Worm (Caenorhabditis elegans) whole organism, L1 larva: Measurements from ENCODE around the gene tmem-17.

Source experiments
- C04F5.9 ChIP-seq: sonication (generic microtip); optimal IDR thresholded peaks from 2 replicates; lab custom pipeline; 2016; ENCODE audit warnings: missing genetic modification characterization, missing compliant biosample characterization
- C34B4.2 ChIP-seq: sonication (generic microtip); optimal IDR thresholded peaks from 2 replicates; lab custom pipeline; 2017; ENCODE audit warnings: mild to moderate bottlenecking, missing genetic modification characterization, missing compliant biosample characterization
- F16B12.6 ChIP-seq: fragments of 150-350 bp; optimal IDR thresholded peaks from 2 replicates; lab custom pipeline; 2014; ENCODE audit warnings: missing biosample characterization, missing genetic modification characterization
- alr-1 ChIP-seq: fragments of 200-800 bp; sonication (Bioruptor generic); optimal IDR thresholded peaks from 2 replicates; lab custom pipeline; 2018; ENCODE audit warnings: borderline replicate concordance, mild to moderate bottlenecking, missing genetic modification characterization, missing compliant biosample characterization
- aly-2 ChIP-seq: fragments of 150-350 bp; optimal IDR thresholded peaks from 2 replicates; lab custom pipeline; 2014; ENCODE audit warnings: missing biosample characterization, missing genetic modification characterization
- ama-1 ChIP-seq: fragments of 150-350 bp; optimal IDR thresholded peaks from 2 replicates; lab custom pipeline; 2014
- ceh-63 ChIP-seq: fragments of 200-800 bp; sonication (Bioruptor generic); optimal IDR thresholded peaks from 2 replicates; lab custom pipeline; 2018; ENCODE audit warnings: mild to moderate bottlenecking, missing genetic modification characterization, missing compliant biosample characterization
- ceh-8 ChIP-seq: fragments of 200-800 bp; sonication (Bioruptor generic); optimal IDR thresholded peaks from 2 replicates; lab custom pipeline; 2018; ENCODE audit warnings: mild to moderate bottlenecking, missing genetic modification characterization, moderate library complexity, missing compliant biosample characterization
- ceh-82 ChIP-seq, 3 experiments: fragments of 150-350 bp in 1 of 3; sonication (generic microtip) in 2 of 3; optimal IDR thresholded peaks; 2 replicates each; lab custom pipeline; 2014 to 2017; ENCODE audit warnings: missing biosample characterization in 3 of 3, missing genetic modification characterization in 3 of 3
- ceh-90 ChIP-seq: sonication (generic microtip); optimal IDR thresholded peaks from 2 replicates; lab custom pipeline; 2016; ENCODE audit warnings: missing genetic modification characterization, missing compliant biosample characterization
- ces-1 ChIP-seq: fragments of 150-350 bp; optimal IDR thresholded peaks from 2 replicates; lab custom pipeline; 2014; ENCODE audit warnings: missing biosample characterization, missing genetic modification reagents, missing genetic modification characterization
- dpl-1 ChIP-seq, 3 experiments: fragments of 150-350 bp in 2 of 3; sonication (generic microtip) in 1 of 3; optimal IDR thresholded peaks; 2 replicates each; lab custom pipeline; 2014 to 2017; ENCODE audit warnings: missing biosample characterization in 3 of 3, missing genetic modification characterization in 3 of 3, missing genetic modification reagents in 3 of 3
- efl-3 ChIP-seq: fragments of 200-800 bp; sonication (Bioruptor generic); optimal IDR thresholded peaks from 2 replicates; lab custom pipeline; 2018; ENCODE audit warnings: mild to moderate bottlenecking, missing genetic modification characterization, missing compliant biosample characterization
- egl-13 ChIP-seq: sonication (generic microtip); optimal IDR thresholded peaks from 2 replicates; lab custom pipeline; 2016; ENCODE audit warnings: missing genotype, missing genetic modification reagents, missing genetic modification characterization, missing compliant biosample characterization
- ets-5 ChIP-seq: fragments of 200-800 bp; sonication (Bioruptor generic); IDR thresholded peaks from 2 replicates; pipeline ENCODE4 v1.3.6; 2022; ENCODE audit warnings: missing genetic modification characterization, missing compliant biosample characterization
- fkh-10 ChIP-seq: sonication (generic microtip); optimal IDR thresholded peaks from 2 replicates; lab custom pipeline; 2017; ENCODE audit warnings: missing biosample characterization, missing genetic modification reagents, missing genetic modification characterization
- fkh-8 ChIP-seq: sonication (generic microtip); optimal IDR thresholded peaks from 2 replicates; lab custom pipeline; 2016; ENCODE audit warnings: mild to moderate bottlenecking, missing genetic modification characterization, missing compliant biosample characterization
- grh-1 ChIP-seq: fragments of 200-800 bp; sonication (Bioruptor generic); IDR thresholded peaks from 2 replicates; pipeline ENCODE4 v1.3.6; 2022; ENCODE audit warnings: missing genetic modification reagents, missing genetic modification characterization, missing compliant biosample characterization
- hlh-17 ChIP-seq: fragments of 200-800 bp; sonication (Bioruptor generic); optimal IDR thresholded peaks from 2 replicates; lab custom pipeline; 2018; ENCODE audit warnings: missing genetic modification characterization, mild to moderate bottlenecking, missing compliant biosample characterization, moderate library complexity, borderline replicate concordance
- hlh-4 ChIP-seq: sonication (generic microtip); optimal IDR thresholded peaks from 2 replicates; lab custom pipeline; 2016; ENCODE audit warnings: mild to moderate bottlenecking, missing genetic modification characterization, missing compliant biosample characterization
- hpl-2 ChIP-seq: fragments of 150-350 bp; optimal IDR thresholded peaks from 2 replicates; lab custom pipeline; 2014; ENCODE audit warnings: missing biosample characterization, missing genetic modification reagents, missing genetic modification characterization
- jun-1 ChIP-seq: fragments of 150-350 bp; optimal IDR thresholded peaks from 2 replicates; lab custom pipeline; 2014; ENCODE audit warnings: missing biosample characterization, missing genetic modification reagents, missing genetic modification characterization
- lin-13 ChIP-seq: fragments of 150-350 bp; optimal IDR thresholded peaks from 2 replicates; lab custom pipeline; 2014; ENCODE audit warnings: missing biosample characterization, missing genetic modification reagents, missing genetic modification characterization
- lin-35 ChIP-seq, 2 experiments: fragments of 150-350 bp; optimal IDR thresholded peaks; 2 replicates each; lab custom pipeline; 2014; ENCODE audit warnings: missing biosample characterization in 2 of 2, missing genetic modification characterization in 2 of 2, missing genetic modification reagents in 2 of 2
- lin-39 ChIP-seq: fragments of 150-350 bp; optimal IDR thresholded peaks from 2 replicates; lab custom pipeline; 2014; ENCODE audit warnings: missing biosample characterization, missing genetic modification reagents, missing genetic modification characterization
- lir-3 ChIP-seq: sonication (generic microtip); optimal IDR thresholded peaks from 2 replicates; lab custom pipeline; 2016; ENCODE audit warnings: mild to moderate bottlenecking, missing genetic modification characterization, moderate library complexity, missing compliant biosample characterization; ENCODE audit not compliant: poor library complexity
- mab-9 ChIP-seq: fragments of 200-800 bp; sonication (Bioruptor generic); IDR thresholded peaks from 2 replicates; pipeline ENCODE4 v1.3.6; 2022; ENCODE audit warnings: missing genetic modification reagents, missing genetic modification characterization, missing compliant biosample characterization
- mep-1 ChIP-seq: fragments of 150-350 bp; optimal IDR thresholded peaks from 2 replicates; lab custom pipeline; 2014; ENCODE audit warnings: missing biosample characterization, missing genetic modification characterization
- nhr-12 ChIP-seq: sonication (generic microtip); optimal IDR thresholded peaks from 2 replicates; lab custom pipeline; 2017; ENCODE audit warnings: missing biosample characterization, missing genetic modification characterization
- nhr-19 ChIP-seq: fragments of 200-800 bp; sonication (Bioruptor generic); conservative IDR thresholded peaks from 2 replicates; pipeline ENCODE4 v1.3.6; 2022; ENCODE audit warnings: missing genetic modification characterization, missing compliant biosample characterization
- nhr-28 ChIP-seq: fragments of 150-350 bp; optimal IDR thresholded peaks from 2 replicates; lab custom pipeline; 2014; ENCODE audit warnings: missing biosample characterization, missing genetic modification characterization
- nhr-76 ChIP-seq: sonication (generic microtip); optimal IDR thresholded peaks from 2 replicates; lab custom pipeline; 2017; ENCODE audit warnings: missing biosample characterization, missing genetic modification characterization
- nhr-77 ChIP-seq: fragments of 150-350 bp; optimal IDR thresholded peaks from 2 replicates; lab custom pipeline; 2014; ENCODE audit warnings: missing biosample characterization, missing genetic modification characterization
- nhr-85 ChIP-seq: sonication (generic microtip); peaks from one replicate; lab custom pipeline; 2016; ENCODE audit warnings: missing genetic modification characterization, inconsistent platforms, missing compliant biosample characterization
- nhr-90 ChIP-seq: sonication (generic microtip); optimal IDR thresholded peaks from 2 replicates; lab custom pipeline; 2016; ENCODE audit warnings: mild to moderate bottlenecking, missing genetic modification characterization, missing compliant biosample characterization; ENCODE audit not compliant: poor library complexity
- pag-3 ChIP-seq: sonication (generic microtip); optimal IDR thresholded peaks from 2 replicates; lab custom pipeline; 2017; ENCODE audit warnings: missing genetic modification characterization, mild to moderate bottlenecking, missing compliant biosample characterization, antibody characterized with exemption, borderline replicate concordance; ENCODE audit not compliant: insufficient read depth
- rnt-1 ChIP-seq: sonication (generic microtip); optimal IDR thresholded peaks from 2 replicates; lab custom pipeline; 2016; ENCODE audit warnings: mild to moderate bottlenecking, missing genetic modification characterization, moderate library complexity, missing compliant biosample characterization
- snpc-4 ChIP-seq: fragments of 150-350 bp; optimal IDR thresholded peaks from 2 replicates; lab custom pipeline; 2014; ENCODE audit warnings: missing biosample characterization, missing genetic modification characterization
- snu-23 ChIP-seq: sonication (generic microtip); optimal IDR thresholded peaks from 2 replicates; lab custom pipeline; 2016; ENCODE audit warnings: missing genetic modification characterization, missing compliant biosample characterization
- tbx-2 ChIP-seq: sonication (generic microtip); optimal IDR thresholded peaks from 2 replicates; lab custom pipeline; 2016; ENCODE audit warnings: missing genetic modification characterization, missing compliant biosample characterization
- unc-130 ChIP-seq: fragments of 150-350 bp; optimal IDR thresholded peaks from 2 replicates; lab custom pipeline; 2017; ENCODE audit warnings: missing biosample characterization, missing genetic modification characterization, inconsistent platforms
- unc-30 ChIP-seq: sonication (generic microtip); optimal IDR thresholded peaks from 2 replicates; lab custom pipeline; 2017; ENCODE audit warnings: missing biosample characterization, missing genetic modification characterization
- unc-62 ChIP-seq: fragments of 150-350 bp; optimal IDR thresholded peaks from 2 replicates; lab custom pipeline; 2014; ENCODE audit warnings: missing biosample characterization, missing genetic modification reagents, missing genetic modification characterization
- unc-86 ChIP-seq: sonication (generic microtip); optimal IDR thresholded peaks from 2 replicates; lab custom pipeline; 2016; ENCODE audit warnings: missing genetic modification characterization, missing compliant biosample characterization
- unc-98 ChIP-seq: fragments of 200-800 bp; sonication (Bioruptor generic); IDR thresholded peaks from 2 replicates; pipeline ENCODE4 v1.3.6; 2022; ENCODE audit warnings: missing genetic modification characterization, missing compliant biosample characterization
- zag-1 ChIP-seq: fragments of 150-350 bp; optimal IDR thresholded peaks from 2 replicates; lab custom pipeline; 2014; ENCODE audit warnings: missing biosample characterization, missing genetic modification characterization
- zip-4 ChIP-seq: fragments of 200-800 bp; sonication (Bioruptor generic); optimal IDR thresholded peaks from 2 replicates; lab custom pipeline; 2018; ENCODE audit warnings: mild to moderate bottlenecking, missing genetic modification characterization, moderate library complexity, missing compliant biosample characterization
- ztf-11 ChIP-seq, 2 experiments: sonication (generic microtip); optimal IDR thresholded peaks; 2 replicates each; lab custom pipeline; 2016 to 2017; ENCODE audit warnings: missing genetic modification characterization in 2 of 2, missing biosample characterization in 1 of 2, missing compliant biosample characterization in 1 of 2

tmem-17 gene

DNA sequence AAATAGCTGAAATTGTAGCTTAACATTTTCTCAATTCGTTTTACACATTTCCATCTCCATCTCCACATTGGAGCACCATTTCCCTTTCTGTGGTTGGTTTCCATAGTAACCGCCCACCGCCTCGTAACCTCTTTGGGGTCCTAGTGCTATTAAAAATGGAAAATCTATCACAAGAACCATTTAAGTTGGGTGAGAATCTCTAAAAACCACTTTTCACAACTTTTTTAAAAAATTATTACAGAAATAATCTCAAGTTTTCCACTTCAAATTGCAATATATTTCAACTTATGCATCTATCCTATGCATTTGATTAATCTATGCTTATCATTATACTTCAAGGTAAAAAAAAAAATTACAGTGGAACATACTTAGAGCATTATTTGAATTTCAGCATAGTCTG is at the start of gene tmem-17:
Gene tmem-17, plus strand, starts transcription at position 301 of the 400 bp plus-strand sequence.
- TF ChIP-seq grh-1 (GFP tag; lab: Robert Waterston, UW) (no peak), unc-130 (no peak), fkh-10 (GFP tag; lab: Kevin White, UChicago) (no peak), C04F5.9 (tag; lab: Kevin White, UChicago) (no peak), hlh-17 (GFP tag; lab: Kevin White, UChicago) (no peak), lin-35 (GFP tag; optimal IDR thresholded peaks at IDR 0.05; lab: Kevin White, UChicago) (no peak), ceh-8 (GFP tag; lab: Kevin White, UChicago) (no peak), nhr-19 (GFP tag; lab: Robert Waterston, UW) (no peak), lin-13 (no peak), nhr-28 (tag; lab: Kevin White, UChicago) (no peak), mab-9 (GFP tag; lab: Robert Waterston, UW) (no peak), C34B4.2 (no peak), jun-1 (tag; lab: Kevin White, UChicago) (no peak), snu-23 (GFP tag; lab: Kevin White, UChicago) (no peak)

DNA sequence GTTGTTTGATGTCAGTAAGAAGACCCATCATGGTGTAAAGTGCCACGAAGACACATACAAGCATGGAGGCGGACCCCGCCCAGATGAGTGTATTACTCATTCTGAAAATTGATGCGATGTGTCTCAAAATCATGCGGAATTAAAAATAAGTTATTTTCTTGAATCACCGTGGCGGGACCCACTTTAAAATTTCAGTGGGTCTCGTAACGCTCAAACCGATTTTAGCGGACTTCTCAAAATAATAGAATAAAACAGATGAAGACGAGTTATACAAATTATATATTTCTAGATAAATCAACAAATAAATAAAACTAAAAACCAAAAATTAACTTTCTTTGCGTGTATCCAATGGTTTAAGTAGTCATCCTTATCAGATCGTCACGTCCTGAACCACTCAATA is 49.6 kb upstream of the tmem-17 start, which contains the start of gene col-8:
Gene col-8, minus strand, starts transcription at position 101 of the 400 bp plus-strand sequence.
- no peak for TF ChIP-seq C34B4.2
- no peak for TF ChIP-seq nhr-12 (tag; lab: Kevin White, UChicago)
- no peak for TF ChIP-seq nhr-85
- TF ChIP-seq alr-1 (tag; lab: Kevin White, UChicago) = no peak
- no peak for TF ChIP-seq ceh-90
- TF ChIP-seq unc-62 (GFP tag; lab: Kevin White, UChicago) = no peak
- TF ChIP-seq snpc-4 (tag; lab: Kevin White, UChicago) = no peak
- TF ChIP-seq zag-1 (tag; lab: Kevin White, UChicago) = no peak
- TF ChIP-seq grh-1 (GFP tag; lab: Robert Waterston, UW) = no peak
- no peak for TF ChIP-seq ceh-8 (GFP tag; lab: Kevin White, UChicago)
- TF ChIP-seq mep-1 (tag; lab: Kevin White, UChicago) = no peak
- no peak for TF ChIP-seq nhr-77
- TF ChIP-seq ztf-11 (tag; optimal IDR thresholded peaks at IDR 0.05; lab: Kevin White, UChicago) = no peak
- no peak for TF ChIP-seq unc-86
- no peak for TF ChIP-seq hpl-2 (GFP tag; lab: Kevin White, UChicago)
- TF ChIP-seq mab-9 (GFP tag; lab: Robert Waterston, UW) = no peak
- TF ChIP-seq F16B12.6 (tag; lab: Kevin White, UChicago) = no peak
- no peak for TF ChIP-seq zip-4 (GFP tag; lab: Kevin White, UChicago)
- TF ChIP-seq, all 84 proteins: peak for 0

- peak; percentile 47 for TF ChIP-seq nhr-19 (GFP tag; lab: Robert Waterston, UW)
- TF ChIP-seq rnt-1 (tag; lab: Kevin White, UChicago) = peak; percentile 52
- TF ChIP-seq nhr-28 (tag; lab: Kevin White, UChicago) = no peak
- TF ChIP-seq hlh-17 (GFP tag; lab: Kevin White, UChicago) = no peak
- peak; percentile 42 for TF ChIP-seq fkh-8
- TF ChIP-seq aly-2 (tag; lab: Kevin White, UChicago) = no peak
- TF ChIP-seq lin-13 = no peak
- no peak for TF ChIP-seq efl-3 (GFP tag; lab: Kevin White, UChicago)
- TF ChIP-seq lir-3 (tag; lab: Kevin White, UChicago) = peak; percentile 20
- TF ChIP-seq jun-1 (tag; lab: Kevin White, UChicago) = peak; percentile 19
- peak; percentile 41 for TF ChIP-seq nhr-85
- no peak for TF ChIP-seq unc-30 (tag; lab: Kevin White, UChicago)
- no peak for TF ChIP-seq ceh-63 (GFP tag; lab: Kevin White, UChicago)
- peak; percentile 58 to 73 (median 70) for TF ChIP-seq dpl-1 (GFP tag; optimal IDR thresholded peaks at IDR 0.05; lab: Kevin White, UChicago)
- TF ChIP-seq C04F5.9 (tag; lab: Kevin White, UChicago) = peak; percentile 31
- no peak for TF ChIP-seq ets-5 (GFP tag; lab: Robert Waterston, UW)
- TF ChIP-seq ceh-82 (tag; optimal IDR thresholded peaks at IDR 0.05; lab: Kevin White, UChicago) = peak in 2 of 3 experiments; percentile 25 to 62
- peak; percentile 57 for TF ChIP-seq tbx-2 (tag; lab: Kevin White, UChicago)
- no peak for TF ChIP-seq hlh-4 (tag; lab: Kevin White, UChicago)
- TF ChIP-seq fkh-10 (GFP tag; lab: Kevin White, UChicago) = peak; percentile 22
- peak; percentile 46 for TF ChIP-seq nhr-90 (tag; lab: Kevin White, UChicago)
- TF ChIP-seq egl-13 (tag; lab: Kevin White, UChicago) = no peak
- TF ChIP-seq pag-3 (tag; lab: Kevin White, UChicago) = no peak
- no peak for TF ChIP-seq ces-1 (GFP tag; lab: Kevin White, UChicago)
- no peak for TF ChIP-seq lin-39 (tag; lab: Kevin White, UChicago)
- no peak for TF ChIP-seq ama-1 (lab: Kevin White, UChicago)
- no peak for TF ChIP-seq nhr-76 (tag; lab: Kevin White, UChicago)
- TF ChIP-seq unc-98 = no peak
These were observed 48.9 kb upstream of the tmem-17 start, which contains the start of gene rfl-1 for ce11 chrIII:7021156-7021637. Gene rfl-1 (plus strand): TSS chrIII:7021206.
